Fruit fly (Drosophila melanogaster): ENCODE data around the gene zormin.

zormin gene

dm6 chr3L:2089751-2090510 is 61.6 kb downstream of the zormin start (continued):
- TF ChIP-seq CG4707 (GFP tag; optimal IDR thresholded peaks at IDR 0.05), result no peak
- TF ChIP-seq CG30020 (tag; optimal IDR thresholded peaks at IDR 0.05), result no peak
- TF ChIP-seq CG2129 (GFP tag; IDR thresholded peaks at IDR 0.05; ENCODE audit: partially characterized antibody), result no peak
- TF ChIP-seq chinmo (GFP tag; IDR thresholded peaks at IDR 0.05; ENCODE audit: partially characterized antibody), result peak; percentile 45; the same call in 1 of the 4 replicates
- no peak for TF ChIP-seq psq (GFP tag; optimal IDR thresholded peaks at IDR 0.05)
- TF ChIP-seq seq (GFP tag; IDR thresholded peaks at IDR 0.05), result no peak
- no peak for TF ChIP-seq kay (GFP tag; optimal IDR thresholded peaks at IDR 0.05)
- no peak for TF ChIP-seq HmgZ (tag; optimal IDR thresholded peaks at IDR 0.05)
- TF ChIP-seq GATAe (GFP tag; conservative IDR thresholded peaks at IDR 0.05), result no peak
- TF ChIP-seq CG12155 (GFP tag; optimal IDR thresholded peaks at IDR 0.05), result no peak
- TF ChIP-seq klu (GFP tag; IDR thresholded peaks at IDR 0.05), result no peak
- no peak for TF ChIP-seq lilli (GFP tag; optimal IDR thresholded peaks at IDR 0.05)
- peak; percentile 54; the same call in 2 of the 3 replicates for TF ChIP-seq so (GFP tag; IDR thresholded peaks at IDR 0.05)
- no peak for TF ChIP-seq D (optimal IDR thresholded peaks at IDR 0.05)
- no peak for TF ChIP-seq D (GFP tag; optimal IDR thresholded peaks at IDR 0.05)
- TF ChIP-seq CG2199 (GFP tag; IDR thresholded peaks at IDR 0.05), result 0 out of 3 replicates have a peak, but pooled peaks have one; percentile 47
- TF ChIP-seq unpg (GFP tag; optimal IDR thresholded peaks at IDR 0.05), result no peak
- TF ChIP-seq CG32767 (GFP tag; IDR thresholded peaks at IDR 0.05), result peak; percentile 56; the same call in 1 of the 2 replicates
- no peak for TF ChIP-seq ash1 (GFP tag; optimal IDR thresholded peaks at IDR 0.05)
- 0 out of 2 replicates have a peak, but pooled peaks have one; percentile 35 for TF ChIP-seq chm (GFP tag; IDR thresholded peaks at IDR 0.05)
- no peak for TF ChIP-seq CG12104 (GFP tag; optimal IDR thresholded peaks at IDR 0.05)
- no peak for TF ChIP-seq az2 (GFP tag; optimal IDR thresholded peaks at IDR 0.05)
- TF ChIP-seq CG4404 (GFP tag; IDR thresholded peaks at IDR 0.05), result no peak
- TF ChIP-seq Mes4 (GFP tag; optimal IDR thresholded peaks at IDR 0.05), result no peak
- peak; percentile 100 for TF ChIP-seq MTF-1 (GFP tag; optimal IDR thresholded peaks at IDR 0.05; ENCODE audit: borderline replicate concordance)
- TF ChIP-seq CG13287 (GFP tag; IDR thresholded peaks at IDR 0.05; ENCODE audit: partially characterized antibody), result no peak
- no peak for TF ChIP-seq CG14014 (GFP tag; IDR thresholded peaks at IDR 0.05)
- no peak for TF ChIP-seq nmo (GFP tag; optimal IDR thresholded peaks at IDR 0.05)
- no peak for TF ChIP-seq CG12219 (GFP tag; optimal IDR thresholded peaks at IDR 0.05)
- TF ChIP-seq CG34224 (GFP tag; IDR thresholded peaks at IDR 0.05; ENCODE audit: partially characterized antibody), result 0 out of 3 replicates have a peak, but pooled peaks have one; percentile 22
- peak; percentile 45 for TF ChIP-seq CG4328 (GFP tag; optimal IDR thresholded peaks at IDR 0.05)
- TF ChIP-seq CG17568 (GFP tag; optimal IDR thresholded peaks at IDR 0.05), result no peak
- TF ChIP-seq CG2120 (GFP tag; optimal IDR thresholded peaks at IDR 0.05), result no peak
- no peak for TF ChIP-seq CG31365 (tag; optimal IDR thresholded peaks at IDR 0.05)
- TF ChIP-seq pnt (GFP tag; optimal IDR thresholded peaks at IDR 0.05), result no peak
- no peak for TF ChIP-seq kah (GFP tag; optimal IDR thresholded peaks at IDR 0.05)
- TF ChIP-seq Bgb (GFP tag; IDR thresholded peaks at IDR 0.05; ENCODE audit: partially characterized antibody), result 0 out of 2 replicates have a peak, but pooled peaks have one; percentile 7
- TF ChIP-seq CG6854 (GFP tag; optimal IDR thresholded peaks at IDR 0.05), result no peak
- TF ChIP-seq CG7928 (GFP tag; optimal IDR thresholded peaks at IDR 0.05), result no peak
- peak; percentile 92 for TF ChIP-seq CG12769 (tag; optimal IDR thresholded peaks at IDR 0.05)
- TF ChIP-seq CG11247 (GFP tag; IDR thresholded peaks at IDR 0.05), result no peak
- TF ChIP-seq ham (GFP tag; IDR thresholded peaks at IDR 0.05), result no peak
- no peak for TF ChIP-seq corto (GFP tag; optimal IDR thresholded peaks at IDR 0.05)
- no peak for TF ChIP-seq stc (GFP tag; IDR thresholded peaks at IDR 0.05)
- peak; percentile 95 for TF ChIP-seq CG10543 (GFP tag; optimal IDR thresholded peaks at IDR 0.05)
- no peak for TF ChIP-seq Usf (GFP tag; optimal IDR thresholded peaks at IDR 0.05)
- no peak for TF ChIP-seq Myb (GFP tag; optimal IDR thresholded peaks at IDR 0.05)
- no peak for TF ChIP-seq Atf-2 (GFP tag; optimal IDR thresholded peaks at IDR 0.05)
- no peak for TF ChIP-seq stwl (tag; optimal IDR thresholded peaks at IDR 0.05)

Data from whole organism, embryonic.